Fruit fly (Drosophila melanogaster) whole organism, pupa: ENCODE data around the gene apn.

ENCODE experiments used
- CG10348 ChIP-seq: fragments of 200-800 bp; sonication (Bioruptor generic); IDR thresholded peaks from 2 replicates; pipeline ENCODE4 v1.3.6; 2022; ENCODE audit warnings: missing biosample characterization, missing genetic modification characterization
- CG12605 ChIP-seq: fragments of 200-800 bp; sonication (Bioruptor generic); IDR thresholded peaks from 2 replicates; pipeline ENCODE4 v1.3.6; 2022; ENCODE audit warnings: missing biosample characterization, missing genetic modification characterization
- CG13204 ChIP-seq: fragments of 200-800 bp; sonication (Bioruptor generic); optimal IDR thresholded peaks from 2 replicates; lab custom pipeline; 2018; ENCODE audit warnings: missing biosample characterization, mild to moderate bottlenecking, missing genetic modification characterization, moderate library complexity
- CG14655 ChIP-seq: fragments of 200-800 bp; sonication (Bioruptor generic); optimal IDR thresholded peaks from 3 replicates; lab custom pipeline; 2017; ENCODE audit warnings: mild to moderate bottlenecking, missing biosample characterization, missing genetic modification reagents, missing genetic modification characterization
- CG15710 ChIP-seq: fragments of 200-800 bp; sonication (Bioruptor generic); optimal IDR thresholded peaks from 2 replicates; lab custom pipeline; 2018; ENCODE audit warnings: missing biosample characterization, mild to moderate bottlenecking, missing genetic modification characterization, moderate library complexity
- CG17806 ChIP-seq: fragments of 200-800 bp; sonication (Bioruptor generic); optimal IDR thresholded peaks from 2 replicates; lab custom pipeline; 2018; ENCODE audit warnings: missing biosample characterization, mild to moderate bottlenecking, missing genetic modification characterization, moderate library complexity
- CG32121 ChIP-seq: fragments of 200-800 bp; sonication (Bioruptor generic); IDR thresholded peaks from 2 replicates; pipeline ENCODE4 v1.3.6; 2022; ENCODE audit warnings: missing biosample characterization, missing genetic modification characterization
- CG34367 ChIP-seq: fragments of 200-800 bp; sonication (Bioruptor generic); optimal IDR thresholded peaks from 2 replicates; lab custom pipeline; 2018; ENCODE audit warnings: missing biosample characterization, mild to moderate bottlenecking, missing genetic modification characterization
- CG4496 ChIP-seq: fragments of 200-800 bp; sonication (Bioruptor generic); IDR thresholded peaks from 3 replicates; pipeline ENCODE4 v1.3.6; 2022; ENCODE audit warnings: missing biosample characterization, missing genetic modification characterization
- CG8159 ChIP-seq: fragments of 200-800 bp; sonication (Bioruptor generic); optimal IDR thresholded peaks from 3 replicates; lab custom pipeline; 2018; ENCODE audit warnings: missing biosample characterization, mild to moderate bottlenecking, missing genetic modification characterization, moderate library complexity
- CG8301 ChIP-seq: fragments of 200-800 bp; sonication (Bioruptor generic); optimal IDR thresholded peaks from 2 replicates; lab custom pipeline; 2018; ENCODE audit warnings: missing biosample characterization, mild to moderate bottlenecking, missing genetic modification characterization
- CG9948 ChIP-seq: fragments of 200-800 bp; sonication (Bioruptor generic); optimal IDR thresholded peaks from 2 replicates; lab custom pipeline; 2018; ENCODE audit warnings: missing biosample characterization, mild to moderate bottlenecking, missing genetic modification characterization, moderate library complexity
- D1 ChIP-seq: fragments of 200-800 bp; sonication (Bioruptor generic); optimal IDR thresholded peaks from 2 replicates; lab custom pipeline; 2018; ENCODE audit warnings: missing biosample characterization, mild to moderate bottlenecking, missing genetic modification characterization, moderate library complexity
- EcR ChIP-seq: fragments of 200-800 bp; sonication (Bioruptor generic); optimal IDR thresholded peaks from 3 replicates; lab custom pipeline; 2019; ENCODE audit warnings: missing biosample characterization, missing genetic modification characterization, mild to moderate bottlenecking, moderate library complexity, missing genetic modification reagents
- Ets98B ChIP-seq: fragments of 200-800 bp; sonication (Bioruptor generic); IDR thresholded peaks from 2 replicates; pipeline ENCODE4 v1.3.6; 2022; ENCODE audit warnings: missing biosample characterization, missing genetic modification characterization
- Pif1A ChIP-seq: fragments of 200-800 bp; sonication (Bioruptor generic); optimal IDR thresholded peaks from 3 replicates; lab custom pipeline; 2016; ENCODE audit warnings: missing biosample characterization, missing genetic modification characterization
- Pif1B ChIP-seq: fragments of 200-800 bp; sonication (Bioruptor generic); optimal IDR thresholded peaks from 3 replicates; lab custom pipeline; 2016; ENCODE audit warnings: missing biosample characterization, missing genetic modification characterization
- Snoo ChIP-seq: fragments of 200-800 bp; sonication (Bioruptor generic); optimal IDR thresholded peaks from 3 replicates; lab custom pipeline; 2017; ENCODE audit warnings: missing biosample characterization, mild to moderate bottlenecking, missing genetic modification characterization, inconsistent platforms
- fd96Ca ChIP-seq: fragments of 200-800 bp; sonication (Bioruptor generic); IDR thresholded peaks from 3 replicates; pipeline ENCODE4 v1.3.6; 2022; ENCODE audit warnings: missing biosample characterization, missing genetic modification characterization
- gl ChIP-seq: fragments of 200-800 bp; sonication (Bioruptor generic); optimal IDR thresholded peaks from 2 replicates; lab custom pipeline; 2018; ENCODE audit warnings: missing biosample characterization, mild to moderate bottlenecking, missing genetic modification characterization
- rn ChIP-seq: fragments of 200-800 bp; sonication (Bioruptor generic); IDR thresholded peaks from 2 replicates; pipeline ENCODE4 v1.3.6; 2022; ENCODE audit warnings: missing biosample characterization, missing genetic modification characterization

apn gene

dm6 chr3R:13264061-13264661 is 24.5 kb downstream of the apn start, which contains the start of gene Ravus:
TSS of gene Ravus (minus strand) at chr3R:13264061.
- TF ChIP-seq CG13204 (no peak), CG34367 (no peak), CG10348 (GFP tag; lab: Robert Waterston, UW) (no peak), Pif1B (no peak), Ets98B (GFP tag; lab: Robert Waterston, UW) (no peak; the same call in 1 of the 2 replicates), CG4496 (GFP tag; lab: Robert Waterston, UW) (no peak), CG8301 (no peak), CG32121 (GFP tag; lab: Robert Waterston, UW) (0 out of 2 replicates have a peak, but pooled peaks have one; percentile 30), CG14655 (no peak), CG9948 (peak; percentile 46), CG8159 (peak; percentile 47), Snoo (tag; lab: Kevin White, UChicago) (peak; percentile 43), CG17806 (tag; lab: Kevin White, UChicago) (peak; percentile 22), D1 (tag; lab: Kevin White, UChicago) (no peak), rn (no peak), Pif1A (GFP tag; lab: Kevin White, UChicago) (no peak), fd96Ca (GFP tag; lab: Robert Waterston, UW) (no peak), CG15710 (tag; lab: Kevin White, UChicago) (peak; percentile 70), gl (no peak), CG12605 (no peak), EcR (GFP tag; lab: Kevin White, UChicago) (no peak)
- TF ChIP-seq, all 21 proteins: peak for 6

- TF ChIP-seq fd96Ca (GFP tag; lab: Robert Waterston, UW) (no peak), Pif1B (no peak), CG14655 (no peak), CG8159 (no peak), CG4496 (GFP tag; lab: Robert Waterston, UW) (no peak), Pif1A (GFP tag; lab: Kevin White, UChicago) (no peak), CG17806 (tag; lab: Kevin White, UChicago) (no peak), CG9948 (no peak), CG15710 (tag; lab: Kevin White, UChicago) (no peak), EcR (GFP tag; lab: Kevin White, UChicago) (no peak), D1 (tag; lab: Kevin White, UChicago) (no peak), CG12605 (no peak), CG8301 (no peak), Snoo (tag; lab: Kevin White, UChicago) (no peak), Ets98B (GFP tag; lab: Robert Waterston, UW) (no peak), CG10348 (GFP tag; lab: Robert Waterston, UW) (no peak), CG13204 (no peak), rn (no peak)
- TF ChIP-seq, all 21 proteins: peak for 0
Observed at dm6 chr3R:13261706-13262105, 26.9 kb downstream of the apn start.

dm6 chr3R:13260114-13260673 is 28.4 kb downstream of the apn start, which contains the start of gene CG11686:
TSS of gene CG11686 (plus strand) at chr3R:13260356.
- TF ChIP-seq CG32121 (GFP tag; lab: Robert Waterston, UW) (no peak), gl (no peak), CG15710 (tag; lab: Kevin White, UChicago) (no peak), EcR (GFP tag; lab: Kevin White, UChicago) (peak; percentile 97), CG13204 (no peak), rn (no peak), CG8159 (no peak), CG14655 (no peak), Ets98B (GFP tag; lab: Robert Waterston, UW) (peak; percentile 48; the same call in 1 of the 2 replicates), fd96Ca (GFP tag; lab: Robert Waterston, UW) (peak; percentile 51; the same call in 1 of the 3 replicates), Snoo (tag; lab: Kevin White, UChicago) (peak; percentile 14), CG9948 (no peak), CG10348 (GFP tag; lab: Robert Waterston, UW) (no peak), Pif1A (GFP tag; lab: Kevin White, UChicago) (no peak), CG34367 (no peak), CG12605 (peak; percentile 92), CG17806 (tag; lab: Kevin White, UChicago) (no peak), D1 (tag; lab: Kevin White, UChicago) (peak; percentile 37), CG4496 (GFP tag; lab: Robert Waterston, UW) (no peak; the same call in 2 of the 3 replicates), CG8301 (no peak), Pif1B (no peak)

dm6 chr3R:13258696-13259567 is 29.7 kb downstream of the apn start, which contains the start of gene Ace:
TSS of gene Ace (minus strand) at chr3R:13259517.
- TF ChIP-seq CG15710 (tag; lab: Kevin White, UChicago) (no peak), Pif1B (peak; percentile 7), CG4496 (GFP tag; lab: Robert Waterston, UW) (no peak), Pif1A (GFP tag; lab: Kevin White, UChicago) (no peak)
- TF ChIP-seq, all 21 proteins: peak for 1

- peak; percentile 27 for TF ChIP-seq CG14655
- TF ChIP-seq CG12605, result no peak
- TF ChIP-seq Pif1A (GFP tag; lab: Kevin White, UChicago), result peak; percentile 26
- no peak for TF ChIP-seq CG8301
- TF ChIP-seq CG9948, result no peak
- TF ChIP-seq CG17806 (tag; lab: Kevin White, UChicago), result no peak
- TF ChIP-seq fd96Ca (GFP tag; lab: Robert Waterston, UW), result no peak
Observed at dm6 chr3R:13257110-13257509, 31.5 kb downstream of the apn start.
